Worm (Caenorhabditis elegans) whole organism, late embryonic: Measurements from ENCODE around the gene C03B1.13.

Experiments
- C38D4.7 ChIP-seq: fragments of 200-800 bp; sonication (Bioruptor generic); optimal IDR thresholded peaks from 2 replicates; lab custom pipeline; 2018; ENCODE audit warnings: mild to moderate bottlenecking, missing genetic modification characterization, moderate library complexity, missing compliant biosample characterization
- K09A11.1 ChIP-seq: sonication (generic microtip); optimal IDR thresholded peaks from 2 replicates; lab custom pipeline; 2017; ENCODE audit warnings: antibody characterized with exemption, mild to moderate bottlenecking, missing genetic modification characterization, missing compliant biosample characterization; ENCODE audit not compliant: insufficient read depth
- T23F11.4 ChIP-seq: fragments of 200-800 bp; sonication (Bioruptor generic); optimal IDR thresholded peaks from 2 replicates; lab custom pipeline; 2018; ENCODE audit warnings: mild to moderate bottlenecking, missing genetic modification characterization, missing compliant biosample characterization
- ama-1 ChIP-seq: fragments of 150-350 bp; optimal IDR thresholded peaks from 2 replicates; lab custom pipeline; 2014
- ceh-14 ChIP-seq: sonication (generic microtip); optimal IDR thresholded peaks from 2 replicates; lab custom pipeline; 2016; ENCODE audit warnings: missing genotype, missing genetic modification characterization, missing compliant biosample characterization
- ceh-2 ChIP-seq: sonication (generic microtip); optimal IDR thresholded peaks from 2 replicates; lab custom pipeline; 2016; ENCODE audit warnings: missing genotype, missing genetic modification characterization, missing compliant biosample characterization
- ceh-34 ChIP-seq: sonication (generic microtip); optimal IDR thresholded peaks from 2 replicates; lab custom pipeline; 2016; ENCODE audit warnings: mild to moderate bottlenecking, missing genetic modification characterization, missing compliant biosample characterization
- ceh-48 ChIP-seq: sonication (generic microtip); optimal IDR thresholded peaks from 2 replicates; lab custom pipeline; 2016; ENCODE audit warnings: missing genetic modification characterization, inconsistent platforms, missing compliant biosample characterization
- che-1 ChIP-seq: sonication (generic microtip); optimal IDR thresholded peaks from 2 replicates; lab custom pipeline; 2016; ENCODE audit warnings: mild to moderate bottlenecking, missing genetic modification characterization, missing compliant biosample characterization
- elt-2 ChIP-seq: sonication (generic microtip); optimal IDR thresholded peaks from 2 replicates; lab custom pipeline; 2016; ENCODE audit warnings: missing genetic modification reagents, missing genetic modification characterization, missing compliant biosample characterization
- hlh-30 ChIP-seq: sonication (generic microtip); optimal IDR thresholded peaks from 2 replicates; lab custom pipeline; 2017; ENCODE audit warnings: antibody characterized with exemption, missing genetic modification characterization, missing compliant biosample characterization; ENCODE audit not compliant: insufficient read depth
- hlh-6 ChIP-seq: sonication (generic microtip); optimal IDR thresholded peaks from 2 replicates; lab custom pipeline; 2016; ENCODE audit warnings: missing genotype, missing genetic modification characterization, missing compliant biosample characterization
- lin-11 ChIP-seq: fragments of 200-800 bp; sonication (Bioruptor generic); optimal IDR thresholded peaks from 2 replicates; lab custom pipeline; 2018; ENCODE audit warnings: mild to moderate bottlenecking, missing genetic modification characterization, missing compliant biosample characterization
- mec-3 ChIP-seq: sonication (generic microtip); optimal IDR thresholded peaks from 2 replicates; lab custom pipeline; 2016; ENCODE audit warnings: borderline replicate concordance, missing genetic modification characterization, missing compliant biosample characterization
- nfya-1 ChIP-seq: sonication (generic microtip); optimal IDR thresholded peaks from 2 replicates; lab custom pipeline; 2017; ENCODE audit warnings: missing genetic modification characterization, mild to moderate bottlenecking, missing compliant biosample characterization, antibody characterized with exemption, moderate library complexity
- nhr-11 ChIP-seq: fragments of 150-350 bp; optimal IDR thresholded peaks from 2 replicates; lab custom pipeline; 2014; ENCODE audit warnings: missing biosample characterization, missing genetic modification characterization
- nhr-232 ChIP-seq: sonication (generic microtip); optimal IDR thresholded peaks from 2 replicates; lab custom pipeline; 2016; ENCODE audit warnings: missing genetic modification characterization, missing compliant biosample characterization
- odd-2 ChIP-seq: sonication (generic microtip); optimal IDR thresholded peaks from 2 replicates; lab custom pipeline; 2017; ENCODE audit warnings: antibody characterized with exemption, mild to moderate bottlenecking, missing genetic modification characterization, missing compliant biosample characterization
- pag-3 ChIP-seq: sonication (generic microtip); optimal IDR thresholded peaks from 2 replicates; lab custom pipeline; 2016; ENCODE audit warnings: missing compliant biosample characterization, missing genetic modification characterization, borderline replicate concordance
- pat-9 ChIP-seq: fragments of 200-800 bp; sonication (Bioruptor generic); optimal IDR thresholded peaks from 2 replicates; lab custom pipeline; 2018; ENCODE audit warnings: mild to moderate bottlenecking, missing genetic modification characterization, moderate library complexity, missing compliant biosample characterization
- sdc-2 ChIP-seq: sonication (generic microtip); optimal IDR thresholded peaks from 2 replicates; lab custom pipeline; 2016; ENCODE audit warnings: missing genotype, missing genetic modification characterization, missing compliant biosample characterization
- sox-2 ChIP-seq: fragments of 200-800 bp; sonication (Bioruptor generic); IDR thresholded peaks from 2 replicates; pipeline ENCODE4 v1.3.6; 2022; ENCODE audit warnings: missing genetic modification reagents, missing genetic modification characterization, missing compliant biosample characterization
- ttx-3 ChIP-seq: sonication (generic microtip); optimal IDR thresholded peaks from 2 replicates; lab custom pipeline; 2016; ENCODE audit warnings: missing genetic modification reagents, missing genetic modification characterization, missing compliant biosample characterization
- unc-42 ChIP-seq: sonication (generic microtip); optimal IDR thresholded peaks from 2 replicates; lab custom pipeline; 2016; ENCODE audit warnings: missing genotype, missing genetic modification characterization, missing compliant biosample characterization

The C03B1.13 gene

DNA sequence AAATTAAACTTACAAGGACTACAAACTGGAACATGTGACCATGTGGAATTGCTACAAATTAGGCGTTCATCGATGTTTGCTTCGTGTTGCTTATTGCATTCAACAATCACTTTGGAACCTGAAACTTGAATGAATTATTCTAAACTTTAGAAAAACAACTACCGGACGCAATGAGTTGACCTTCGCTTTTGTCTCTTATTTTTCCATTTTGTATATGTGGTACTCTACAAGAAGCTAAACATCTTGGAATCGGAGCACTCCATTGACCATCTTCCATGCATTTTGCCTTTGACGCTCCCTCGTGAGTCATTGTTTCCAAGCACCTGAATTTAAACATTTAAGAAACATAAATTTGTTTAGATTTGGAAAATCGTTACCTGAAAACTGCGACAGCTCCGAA, 48.8 kb downstream of the C03B1.13 start:
- TF ChIP-seq pag-3 (tag; lab: Kevin White, UChicago): no peak
- no peak for TF ChIP-seq mec-3 (tag; lab: Kevin White, UChicago)
- TF ChIP-seq nfya-1 (tag; lab: Kevin White, UChicago): no peak
- TF ChIP-seq sox-2 (GFP tag; lab: Robert Waterston, UW): no peak
- TF ChIP-seq ama-1 (lab: Kevin White, UChicago): no peak
- TF ChIP-seq unc-42 (tag; lab: Kevin White, UChicago): no peak
- TF ChIP-seq ceh-2: no peak
- no peak for TF ChIP-seq T23F11.4

ce11 chrX:6286154-6286553, 51.7 kb downstream of the C03B1.13 start:
- TF ChIP-seq odd-2 (tag; lab: Kevin White, UChicago) (peak; percentile 23), ttx-3 (tag; lab: Kevin White, UChicago) (peak; percentile 9), C38D4.7 (GFP tag; lab: Kevin White, UChicago) (peak; percentile 28), ceh-48 (tag; lab: Kevin White, UChicago) (peak; percentile 5), K09A11.1 (tag; lab: Kevin White, UChicago) (peak; percentile 43), hlh-6 (tag; lab: Kevin White, UChicago) (no peak), pag-3 (tag; lab: Kevin White, UChicago) (no peak), pat-9 (tag; lab: Kevin White, UChicago) (no peak), ceh-34 (tag; lab: Kevin White, UChicago) (no peak), ceh-14 (tag; lab: Kevin White, UChicago) (no peak), nhr-11 (tag; lab: Kevin White, UChicago) (no peak), sdc-2 (tag; lab: Kevin White, UChicago) (peak; percentile 42), elt-2 (peak; percentile 19), hlh-30 (tag; lab: Kevin White, UChicago) (peak; percentile 14), che-1 (tag; lab: Kevin White, UChicago) (peak; percentile 36), lin-11 (tag; lab: Kevin White, UChicago) (peak; percentile 18), nhr-232 (tag; lab: Kevin White, UChicago) (peak; percentile 30)
- TF ChIP-seq, all 69 proteins: peak for 11
